Worm (Caenorhabditis elegans) whole organism, midembryonic: Measurements from ENCODE around the gene R10E8.1.

Experiments
- klf-2 ChIP-seq: fragments of 200-800 bp; sonication (Bioruptor generic); conservative IDR thresholded peaks from 2 replicates; pipeline ENCODE4 v1.3.6; 2022; ENCODE audit warnings: missing genetic modification reagents, missing genetic modification characterization, missing compliant biosample characterization
- med-1 ChIP-seq: sonication (generic microtip); optimal IDR thresholded peaks from 2 replicates; lab custom pipeline; 2017; ENCODE audit warnings: missing genetic modification characterization, mild to moderate bottlenecking, missing compliant biosample characterization, antibody characterized with exemption, missing genetic modification reagents; ENCODE audit not compliant: insufficient read depth
- tab-1 ChIP-seq: fragments of 200-800 bp; sonication (Bioruptor generic); IDR thresholded peaks from 2 replicates; pipeline ENCODE4 v1.3.6; 2022; ENCODE audit warnings: missing genetic modification characterization, missing compliant biosample characterization

- TF ChIP-seq med-1 (GFP tag; lab: Kevin White, UChicago) (no peak), tab-1 (GFP tag; lab: Robert Waterston, UW) (no peak), klf-2 (no peak)
These were observed 1.3 kb upstream of the R10E8.1 start, which contains the start of gene R10E8.2 for ce11 chrV:18253494-18253893.
